Worm (Caenorhabditis elegans): Measurements from ENCODE around the gene ZK6.8.

The ZK6.8 gene

DNA sequence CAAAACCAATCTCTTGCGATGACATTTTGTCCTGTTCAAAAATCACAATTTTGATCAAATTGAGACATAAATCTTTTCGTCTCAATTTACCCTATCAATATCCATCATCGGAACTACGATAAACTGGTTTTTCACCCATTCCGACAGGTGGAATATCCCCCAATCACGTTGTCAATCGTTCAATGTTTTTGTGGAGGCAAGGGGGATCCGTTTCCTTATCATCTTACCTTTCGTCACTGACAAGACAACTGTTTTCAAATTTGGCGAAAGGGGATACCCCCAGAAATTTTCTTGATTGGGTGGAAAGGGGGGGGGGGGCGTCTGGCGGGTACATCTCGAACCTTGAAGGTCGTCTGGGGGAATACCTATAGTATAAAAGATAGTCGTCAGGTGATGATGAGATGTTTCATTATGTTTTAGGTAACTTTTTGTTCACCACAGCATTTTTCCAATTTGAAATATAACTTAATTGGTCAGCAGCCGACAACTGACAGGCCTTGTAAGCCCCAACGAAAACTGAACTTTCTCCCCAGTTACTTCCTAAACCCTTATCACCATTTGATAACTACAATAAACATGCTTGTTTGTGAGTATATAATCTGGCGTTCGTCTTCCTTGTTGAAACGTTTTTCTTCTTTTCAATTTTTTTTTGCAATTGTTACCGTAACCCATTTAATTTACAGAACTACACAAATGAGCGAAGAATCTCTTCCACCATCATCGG, at the start of gene ZK6.8:
Gene ZK6.8, plus strand, starts transcription at position 682 of the 724 bp plus-strand sequence.
- no peak for TF ChIP-seq dao-5 (tag; optimal IDR thresholded peaks at IDR 0.05)
- TF ChIP-seq him-1 (tag; optimal IDR thresholded peaks at IDR 0.05) = no peak
- no peak for TF ChIP-seq W03F9.2 (tag; optimal IDR thresholded peaks at IDR 0.05)

DNA sequence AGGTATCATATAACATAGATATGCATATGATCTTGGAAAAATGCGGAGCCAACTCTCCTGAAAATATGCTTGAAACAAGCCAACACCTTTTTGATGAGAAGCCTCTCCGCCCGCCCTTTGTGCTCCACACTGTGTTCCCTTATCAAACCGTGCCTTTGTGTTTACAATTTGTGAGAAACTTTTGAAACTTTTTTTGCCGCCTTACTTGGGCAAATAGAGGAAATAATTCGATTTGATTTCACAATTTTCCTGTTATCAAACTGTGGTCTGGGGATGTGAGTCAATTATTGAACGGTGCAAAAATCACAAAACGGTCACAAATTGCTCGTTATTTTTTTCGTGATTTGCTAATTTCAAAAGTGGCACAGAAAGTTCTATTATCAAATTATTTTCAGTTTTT, 49.1 kb upstream of the ZK6.8 start:
- TF ChIP-seq W03F9.2 (tag; optimal IDR thresholded peaks at IDR 0.05) (no peak), him-1 (tag; optimal IDR thresholded peaks at IDR 0.05) (no peak), dao-5 (tag; optimal IDR thresholded peaks at IDR 0.05) (no peak)

DNA sequence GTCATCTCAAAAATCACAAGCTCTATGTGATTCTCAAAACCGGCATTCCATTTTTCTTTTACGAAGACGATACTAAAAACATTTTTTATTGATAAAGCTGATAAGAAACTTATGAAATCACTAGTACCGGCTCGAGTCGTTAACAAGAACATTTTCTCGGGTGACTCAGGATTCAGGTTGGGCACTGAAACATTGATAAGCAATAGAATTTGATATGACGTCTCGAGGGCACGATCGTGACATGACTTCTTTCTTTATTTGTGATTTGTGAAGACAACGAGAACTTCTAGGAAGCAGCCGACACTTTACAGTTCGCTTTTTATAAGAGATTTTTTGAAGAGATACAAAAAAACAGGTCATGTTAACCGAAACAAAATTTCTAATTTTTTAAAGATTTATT, 48.0 kb upstream of the ZK6.8 start:
- TF ChIP-seq him-1 (tag; optimal IDR thresholded peaks at IDR 0.05) = no peak
- no peak for TF ChIP-seq W03F9.2 (tag; optimal IDR thresholded peaks at IDR 0.05)
- no peak for TF ChIP-seq dao-5 (tag; optimal IDR thresholded peaks at IDR 0.05)

DNA sequence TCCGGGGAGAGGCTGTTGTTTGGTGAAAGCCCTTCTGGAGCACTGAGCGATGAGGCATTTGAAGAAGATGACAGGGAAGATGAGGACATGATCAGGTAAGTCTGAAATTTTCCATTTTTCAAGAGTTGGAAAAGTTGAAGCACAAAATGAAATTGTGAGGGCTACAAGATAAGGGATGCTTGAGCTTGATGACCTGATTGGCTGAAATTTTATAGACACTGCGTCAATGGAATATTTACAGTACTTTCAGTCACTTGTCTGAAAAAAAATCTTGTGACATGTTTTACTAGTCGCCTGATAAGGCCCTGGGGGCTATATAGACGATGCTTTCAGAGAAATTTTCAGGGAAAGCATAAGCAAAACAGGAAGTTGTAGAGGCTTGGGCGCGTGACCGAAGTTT, 45.4 kb upstream of the ZK6.8 start, which contains the start of gene dmd-8:
Gene dmd-8, minus strand, starts transcription at position 101 of the 400 bp plus-strand sequence.
- TF ChIP-seq him-1 (tag; optimal IDR thresholded peaks at IDR 0.05) (no peak), W03F9.2 (tag; optimal IDR thresholded peaks at IDR 0.05) (no peak), dao-5 (tag; optimal IDR thresholded peaks at IDR 0.05) (no peak)

DNA sequence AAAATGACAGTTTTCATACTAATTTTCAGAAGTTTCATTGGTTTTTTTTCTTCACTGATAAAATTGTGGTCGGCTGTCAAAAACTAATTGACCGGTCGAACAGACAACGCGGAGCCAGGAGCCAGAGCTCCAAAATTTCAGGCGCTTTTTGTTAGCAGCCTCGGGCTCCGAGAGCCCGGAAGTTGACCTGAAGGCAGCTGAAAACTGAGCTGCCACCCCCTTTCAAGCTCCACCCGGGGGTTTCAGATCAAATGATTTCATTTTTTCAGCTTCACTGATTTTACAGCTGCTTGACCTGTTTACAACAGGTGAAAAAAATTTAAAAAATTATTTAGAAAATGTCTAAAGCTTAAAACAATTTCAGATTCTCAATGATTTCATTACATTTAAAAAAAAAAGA, 39.4 kb upstream of the ZK6.8 start:
- TF ChIP-seq W03F9.2 (tag; optimal IDR thresholded peaks at IDR 0.05) (no peak), dao-5 (tag; optimal IDR thresholded peaks at IDR 0.05) (no peak)

DNA sequence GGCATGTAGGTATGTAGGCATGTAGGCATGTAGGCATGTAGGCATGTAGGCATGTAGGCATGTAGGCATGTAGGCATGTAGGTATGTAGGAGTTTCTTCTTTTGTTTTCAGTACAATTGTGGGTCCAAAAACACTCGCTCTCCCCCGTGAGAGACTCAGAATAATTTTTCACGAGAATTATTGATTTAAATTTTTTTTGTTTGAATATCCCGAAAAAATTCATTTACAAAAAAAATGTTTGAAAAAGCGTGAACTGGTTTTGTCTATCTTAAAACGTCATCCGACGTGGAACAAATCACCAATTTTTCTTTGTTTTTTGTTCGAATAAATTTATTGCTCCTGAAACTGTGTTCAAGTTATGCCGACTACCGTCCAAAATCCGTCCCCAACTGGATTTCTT, 38.6 kb upstream of the ZK6.8 start, which contains the start of gene wago-10:
Gene wago-10, plus strand, starts transcription at position 301 of the 400 bp plus-strand sequence.
- TF ChIP-seq him-1 (tag; optimal IDR thresholded peaks at IDR 0.05) = no peak
- TF ChIP-seq W03F9.2 (tag; optimal IDR thresholded peaks at IDR 0.05) = no peak
- TF ChIP-seq dao-5 (tag; optimal IDR thresholded peaks at IDR 0.05) = no peak

DNA sequence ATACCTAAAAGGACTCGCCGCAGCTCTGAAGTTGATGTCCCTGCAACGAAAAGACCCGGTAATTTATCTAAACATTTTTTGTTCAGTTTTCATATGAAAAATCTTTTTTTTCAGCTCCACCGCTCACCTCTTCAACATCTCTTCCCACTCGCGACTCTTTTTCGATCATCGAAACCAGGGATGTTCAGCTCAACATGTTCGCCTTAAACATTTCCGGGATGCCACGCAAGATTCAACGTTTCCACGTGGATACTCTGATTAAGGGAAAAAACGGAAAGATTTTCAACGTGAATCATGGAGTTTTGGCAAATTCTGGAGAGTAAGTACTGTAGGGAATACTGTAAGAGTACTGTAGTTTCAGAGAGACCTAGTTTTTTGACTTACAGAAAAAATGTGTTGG, 38.2 kb upstream of the ZK6.8 start:
- TF ChIP-seq him-1 (tag; optimal IDR thresholded peaks at IDR 0.05) = no peak

DNA sequence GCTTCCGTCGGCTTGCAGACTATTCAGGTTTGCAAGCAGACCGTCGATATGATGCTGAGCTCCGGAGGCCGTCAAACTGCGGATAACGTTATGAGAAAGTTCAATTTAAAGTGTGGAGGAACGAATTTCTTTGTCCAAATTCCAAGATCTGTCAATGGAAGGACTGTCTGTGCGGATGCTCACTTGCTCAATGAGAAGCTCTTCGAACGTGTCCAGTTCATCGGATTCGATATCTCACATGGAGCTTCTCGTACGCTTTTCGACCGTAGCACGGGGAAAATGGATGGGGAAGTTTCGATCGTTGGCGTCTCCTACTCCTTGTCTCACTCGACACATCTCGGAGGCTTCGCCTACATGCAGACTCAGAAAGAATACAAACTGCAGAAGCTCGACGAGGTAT, 35.7 kb upstream of the ZK6.8 start:
- TF ChIP-seq dao-5 (tag; optimal IDR thresholded peaks at IDR 0.05) (no peak), him-1 (tag; optimal IDR thresholded peaks at IDR 0.05) (no peak), W03F9.2 (tag; optimal IDR thresholded peaks at IDR 0.05) (no peak)

DNA sequence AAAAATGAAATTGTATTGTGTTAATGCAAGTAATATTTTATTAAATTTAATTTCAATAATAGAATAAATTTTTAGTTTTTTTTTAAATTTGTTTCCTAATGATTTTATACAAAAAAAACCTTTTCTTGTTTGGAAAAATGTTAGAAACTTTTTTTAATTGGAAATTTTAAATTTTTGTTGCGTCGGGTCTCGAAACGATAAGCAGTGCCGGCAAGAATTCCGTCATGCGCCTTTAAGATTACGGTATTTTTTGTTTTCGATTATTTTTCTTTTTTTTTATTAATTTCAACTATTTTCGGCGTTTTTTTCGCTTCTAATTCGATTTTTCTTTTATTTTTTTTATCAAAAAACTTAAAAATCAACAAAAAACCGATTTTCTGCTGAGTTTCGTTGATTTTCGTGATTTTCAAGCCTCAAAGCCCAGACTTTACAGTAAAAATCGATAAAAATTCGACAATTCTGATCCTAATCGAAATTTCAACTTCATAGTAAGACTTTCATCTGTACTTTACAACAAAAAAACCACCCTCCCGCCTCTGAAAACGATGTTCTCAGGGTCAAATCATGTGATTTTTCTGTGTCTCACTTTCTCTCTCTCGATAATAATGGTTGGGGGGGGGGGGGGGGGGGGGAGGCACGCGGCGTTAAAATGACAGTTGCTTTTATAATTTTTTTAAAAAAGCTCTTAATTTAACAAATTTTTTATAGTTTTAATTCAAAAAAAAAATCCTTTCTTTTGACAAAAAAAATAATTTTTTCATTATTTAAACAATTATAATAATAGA, 34.0 kb upstream of the ZK6.8 start:
- TF ChIP-seq W03F9.2 (tag; optimal IDR thresholded peaks at IDR 0.05) (no peak), dao-5 (tag; optimal IDR thresholded peaks at IDR 0.05) (no peak), him-1 (tag; optimal IDR thresholded peaks at IDR 0.05) (no peak)

DNA sequence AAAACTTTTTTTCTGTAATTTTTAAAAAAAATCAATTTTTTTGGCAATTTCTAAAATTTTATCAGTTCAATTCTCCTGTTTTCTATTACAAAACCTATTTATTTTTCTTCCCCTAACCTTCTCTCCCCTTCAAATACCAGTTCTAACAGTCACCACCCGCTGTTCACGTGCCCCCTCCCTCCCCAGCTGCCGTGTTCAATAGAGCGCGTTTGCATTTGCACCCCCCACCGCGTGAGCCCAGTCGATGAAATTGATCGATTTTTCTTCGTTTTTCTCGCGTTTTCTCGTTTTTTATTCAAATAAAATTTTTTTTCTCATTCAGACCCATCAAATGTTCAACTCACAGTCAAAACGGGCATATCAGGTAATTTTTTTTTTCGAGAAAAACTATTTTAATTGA, 32.7 kb upstream of the ZK6.8 start, which contains the start of gene atg-9:
Gene atg-9, plus strand, starts transcription at position 332 of the 400 bp plus-strand sequence.
- no peak for TF ChIP-seq him-1 (tag; optimal IDR thresholded peaks at IDR 0.05)
- TF ChIP-seq dao-5 (tag; optimal IDR thresholded peaks at IDR 0.05) = no peak
- TF ChIP-seq W03F9.2 (tag; optimal IDR thresholded peaks at IDR 0.05) = peak; percentile 63

DNA sequence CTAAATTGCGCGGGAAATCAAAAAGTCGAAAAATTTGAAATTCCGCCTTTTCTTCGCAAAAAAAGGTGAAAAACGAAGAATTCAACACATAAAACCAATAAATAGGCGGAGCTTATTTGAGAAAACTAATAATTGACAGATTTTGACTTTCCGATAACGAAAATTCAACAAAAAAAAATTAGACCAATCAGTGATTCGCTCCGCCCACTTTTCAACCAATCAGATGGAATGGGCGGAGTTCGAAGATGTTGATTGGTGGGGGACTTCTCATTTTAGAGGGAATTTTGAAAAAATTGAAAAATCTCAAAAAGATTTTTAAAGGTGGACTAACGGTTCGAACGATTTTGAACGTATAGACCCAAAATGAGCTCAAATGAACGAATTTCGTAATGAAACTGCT, 30.9 kb upstream of the ZK6.8 start:
- no peak for TF ChIP-seq dao-5 (tag; optimal IDR thresholded peaks at IDR 0.05)

DNA sequence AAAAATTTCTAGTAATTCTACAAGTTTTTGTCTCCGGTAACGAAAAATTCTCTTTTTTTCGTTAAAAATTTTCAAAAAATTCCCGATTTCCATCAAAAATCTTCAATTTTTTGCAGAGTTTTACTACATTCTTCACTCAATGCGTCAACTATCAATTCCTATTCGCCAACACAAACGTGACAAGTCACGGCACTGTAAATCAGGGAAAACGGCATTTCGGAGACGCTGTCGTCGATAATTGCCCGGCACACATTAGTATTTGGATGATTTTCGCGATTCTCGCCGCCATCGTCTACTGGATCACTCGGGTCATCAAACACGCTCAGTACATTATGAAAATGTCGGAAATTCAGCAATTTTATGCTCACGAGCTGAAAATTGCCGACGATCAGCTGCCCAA, 29.9 kb upstream of the ZK6.8 start:
- TF ChIP-seq dao-5 (tag; optimal IDR thresholded peaks at IDR 0.05) (no peak), W03F9.2 (tag; optimal IDR thresholded peaks at IDR 0.05) (no peak), him-1 (tag; optimal IDR thresholded peaks at IDR 0.05) (no peak)

DNA sequence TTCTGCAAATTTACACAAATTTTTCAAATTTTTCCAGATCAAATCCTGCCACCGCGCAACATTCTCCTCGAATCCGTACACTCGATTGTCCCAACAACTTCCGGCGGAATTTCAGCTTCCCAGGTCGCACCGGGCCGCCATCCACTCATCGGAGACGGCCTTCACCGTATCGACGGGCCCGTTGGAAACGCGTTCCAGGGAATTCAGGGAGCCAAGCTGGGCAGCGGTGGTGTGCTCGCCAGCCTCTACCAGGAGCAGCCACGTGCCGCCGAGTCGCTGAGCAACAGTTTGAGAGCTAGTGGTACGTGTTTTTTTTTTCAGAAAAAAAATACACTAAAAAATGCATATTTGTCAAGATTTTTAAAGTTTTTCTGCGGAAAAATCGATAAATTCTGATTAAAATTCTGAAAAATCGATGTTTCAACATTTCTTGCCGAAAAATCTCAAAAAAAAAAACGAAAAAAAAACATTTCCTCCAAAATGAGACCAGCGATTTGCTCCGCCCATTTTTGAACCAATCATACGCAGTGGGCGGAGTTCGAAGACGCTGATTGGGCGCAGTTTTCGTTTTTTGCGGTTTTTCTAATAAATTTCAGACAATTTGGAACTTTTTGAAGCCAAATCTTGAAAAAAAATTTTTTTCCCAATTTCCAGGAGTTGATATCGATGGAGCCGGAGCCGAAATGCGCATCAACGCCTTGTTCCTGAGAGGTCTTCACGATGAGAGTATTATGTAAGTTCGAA, 24.6 kb upstream of the ZK6.8 start:
- TF ChIP-seq him-1 (tag; optimal IDR thresholded peaks at IDR 0.05) (no peak), dao-5 (tag; optimal IDR thresholded peaks at IDR 0.05) (no peak), W03F9.2 (tag; optimal IDR thresholded peaks at IDR 0.05) (no peak)

DNA sequence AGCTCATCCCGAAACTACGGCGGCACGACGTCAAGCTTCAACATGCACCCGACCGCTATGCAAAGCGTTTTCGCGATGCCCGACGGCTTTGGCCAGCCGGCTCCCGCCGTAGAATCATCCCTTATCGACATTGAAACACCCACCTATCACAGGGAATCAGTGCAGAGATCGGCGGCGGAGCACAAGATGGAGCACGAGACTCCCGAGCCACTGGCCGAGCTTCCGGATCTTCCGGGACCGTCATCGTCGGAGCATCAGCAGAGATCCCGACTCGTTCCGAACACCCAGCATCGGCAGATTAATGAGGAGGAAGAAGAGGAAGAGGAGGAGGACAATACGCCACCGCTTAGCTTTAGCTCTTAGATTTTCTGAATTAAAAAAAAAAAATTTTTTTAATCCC, 23.2 kb upstream of the ZK6.8 start:
- TF ChIP-seq him-1 (tag; optimal IDR thresholded peaks at IDR 0.05) = no peak
- TF ChIP-seq dao-5 (tag; optimal IDR thresholded peaks at IDR 0.05) = no peak
- no peak for TF ChIP-seq W03F9.2 (tag; optimal IDR thresholded peaks at IDR 0.05)

Data from whole organism, L4/young adult.